Worm (Caenorhabditis elegans) whole organism, L3 larva: Measurements from ENCODE around the gene F41B5.12.

Experiments used
- ZK546.5 ChIP-seq: sonication (generic microtip); optimal IDR thresholded peaks from 2 replicates; lab custom pipeline; 2017; ENCODE audit warnings: missing biosample characterization, missing genetic modification characterization
- aly-2 ChIP-seq: fragments of 150-350 bp; optimal IDR thresholded peaks from 2 replicates; lab custom pipeline; 2014; ENCODE audit warnings: missing biosample characterization, missing genetic modification characterization
- ama-1 ChIP-seq: fragments of 150-350 bp; optimal IDR thresholded peaks from 2 replicates; lab custom pipeline; 2018
- ceh-16 ChIP-seq: sonication (generic microtip); optimal IDR thresholded peaks from 2 replicates; lab custom pipeline; 2017; ENCODE audit warnings: missing biosample characterization, missing genetic modification characterization
- ceh-28 ChIP-seq: fragments of 150-350 bp; optimal IDR thresholded peaks from 2 replicates; lab custom pipeline; 2014; ENCODE audit warnings: missing biosample characterization, missing genetic modification reagents, missing genetic modification characterization
- ceh-82 ChIP-seq: fragments of 150-350 bp; optimal IDR thresholded peaks from 2 replicates; lab custom pipeline; 2014; ENCODE audit warnings: missing biosample characterization, missing genetic modification characterization
- egl-27 ChIP-seq: sonication (generic microtip); optimal IDR thresholded peaks from 4 replicates; lab custom pipeline; 2017; ENCODE audit warnings: missing biosample characterization, missing genetic modification reagents, missing genetic modification characterization
- elt-1 ChIP-seq: fragments of 150-350 bp; optimal IDR thresholded peaks from 2 replicates; lab custom pipeline; 2014; ENCODE audit warnings: missing biosample characterization, missing genetic modification characterization
- elt-2 ChIP-seq: sonication (generic microtip); optimal IDR thresholded peaks from 2 replicates; lab custom pipeline; 2016; ENCODE audit warnings: missing genetic modification reagents, mild to moderate bottlenecking, missing genetic modification characterization, missing compliant biosample characterization
- eor-1 ChIP-seq, 2 experiments: fragments of 150-350 bp; optimal IDR thresholded peaks; 2 replicates each; lab custom pipeline; 2014 to 2018; ENCODE audit warnings: missing biosample characterization in 2 of 2, missing genetic modification characterization in 2 of 2
- fkh-10 ChIP-seq: sonication (generic microtip); optimal IDR thresholded peaks from 2 replicates; lab custom pipeline; 2017; ENCODE audit warnings: missing biosample characterization, missing genetic modification reagents, missing genetic modification characterization
- fkh-2 ChIP-seq: fragments of 150-350 bp; optimal IDR thresholded peaks from 2 replicates; lab custom pipeline; 2014; ENCODE audit warnings: missing biosample characterization, missing genetic modification reagents, missing genetic modification characterization
- fos-1 ChIP-seq: fragments of 150-350 bp; optimal IDR thresholded peaks from 2 replicates; lab custom pipeline; 2014; ENCODE audit warnings: missing biosample characterization, missing genetic modification characterization
- hmg-11 ChIP-seq: sonication (generic microtip); optimal IDR thresholded peaks from 2 replicates; lab custom pipeline; 2016; ENCODE audit warnings: missing genetic modification characterization, missing compliant biosample characterization
- jun-1 ChIP-seq: fragments of 150-350 bp; optimal IDR thresholded peaks from 2 replicates; lab custom pipeline; 2014; ENCODE audit warnings: missing biosample characterization, missing genetic modification reagents, missing genetic modification characterization
- lin-15B ChIP-seq: fragments of 150-350 bp; optimal IDR thresholded peaks from 2 replicates; lab custom pipeline; 2014; ENCODE audit warnings: missing biosample characterization, missing genetic modification characterization
- lin-39 ChIP-seq: fragments of 150-350 bp; optimal IDR thresholded peaks from 2 replicates; lab custom pipeline; 2018; ENCODE audit warnings: missing biosample characterization, missing genetic modification reagents, missing genetic modification characterization
- lsy-12 ChIP-seq: sonication (generic microtip); optimal IDR thresholded peaks from 2 replicates; lab custom pipeline; 2016; ENCODE audit warnings: mild to moderate bottlenecking, missing genetic modification characterization, missing compliant biosample characterization
- mdl-1 ChIP-seq: fragments of 150-350 bp; optimal IDR thresholded peaks from 2 replicates; lab custom pipeline; 2014; ENCODE audit warnings: missing biosample characterization, missing genetic modification characterization
- nfya-1 ChIP-seq: sonication (generic microtip); optimal IDR thresholded peaks from 2 replicates; lab custom pipeline; 2017; ENCODE audit warnings: missing genetic modification characterization, mild to moderate bottlenecking, missing compliant biosample characterization, antibody characterized with exemption, moderate library complexity; ENCODE audit not compliant: insufficient read depth
- nhr-11 ChIP-seq: fragments of 150-350 bp; optimal IDR thresholded peaks from 2 replicates; lab custom pipeline; 2014; ENCODE audit warnings: missing biosample characterization, missing genetic modification characterization
- nhr-23 ChIP-seq: fragments of 150-350 bp; optimal IDR thresholded peaks from 2 replicates; lab custom pipeline; 2014; ENCODE audit warnings: missing biosample characterization, missing genetic modification reagents, missing genetic modification characterization
- nhr-237 ChIP-seq: fragments of 150-350 bp; optimal IDR thresholded peaks from 2 replicates; lab custom pipeline; 2014; ENCODE audit warnings: missing biosample characterization, missing genetic modification characterization
- nhr-25 ChIP-seq: sonication (generic microtip); optimal IDR thresholded peaks from 2 replicates; lab custom pipeline; 2017; ENCODE audit warnings: missing biosample characterization, missing genetic modification characterization
- nhr-28 ChIP-seq: fragments of 150-350 bp; optimal IDR thresholded peaks from 2 replicates; lab custom pipeline; 2014; ENCODE audit warnings: missing biosample characterization, missing genetic modification characterization
- pha-4 ChIP-seq: fragments of 150-350 bp; optimal IDR thresholded peaks from 2 replicates; lab custom pipeline; 2014; ENCODE audit warnings: missing biosample characterization, missing genetic modification reagents, missing genetic modification characterization
- pqm-1 ChIP-seq: fragments of 150-350 bp; optimal IDR thresholded peaks from 2 replicates; lab custom pipeline; 2017; ENCODE audit warnings: missing biosample characterization, missing genetic modification characterization, inconsistent platforms
- sea-2 ChIP-seq: fragments of 150-350 bp; sonication (generic microtip); optimal IDR thresholded peaks from 4 replicates; lab custom pipeline; 2014; ENCODE audit warnings: missing biosample characterization, missing genetic modification reagents, missing genetic modification characterization
- skn-1 ChIP-seq: fragments of 150-350 bp; optimal IDR thresholded peaks from 2 replicates; lab custom pipeline; 2014; ENCODE audit warnings: missing biosample characterization, missing genetic modification characterization
- snpc-4 ChIP-seq: fragments of 150-350 bp; optimal IDR thresholded peaks from 2 replicates; lab custom pipeline; 2014; ENCODE audit warnings: missing biosample characterization, missing genetic modification characterization
- tbx-2 ChIP-seq: sonication (generic microtip); optimal IDR thresholded peaks from 2 replicates; lab custom pipeline; 2016; ENCODE audit warnings: mild to moderate bottlenecking, missing genetic modification characterization, missing compliant biosample characterization
- unc-39 ChIP-seq: sonication (generic microtip); optimal IDR thresholded peaks from 4 replicates; lab custom pipeline; 2017; ENCODE audit warnings: missing biosample characterization, missing genetic modification characterization
- unc-62 ChIP-seq: fragments of 150-350 bp; sonication (generic microtip); optimal IDR thresholded peaks from 4 replicates; lab custom pipeline; 2014; ENCODE audit warnings: missing biosample characterization, missing genetic modification reagents, missing genetic modification characterization
- zag-1 ChIP-seq: fragments of 150-350 bp; optimal IDR thresholded peaks from 2 replicates; lab custom pipeline; 2014; ENCODE audit warnings: missing biosample characterization, missing genetic modification characterization
- ztf-11 ChIP-seq: fragments of 150-350 bp; optimal IDR thresholded peaks from 2 replicates; lab custom pipeline; 2014; ENCODE audit warnings: missing biosample characterization, missing genetic modification characterization
- ztf-4 ChIP-seq: fragments of 150-350 bp; optimal IDR thresholded peaks from 2 replicates; lab custom pipeline; 2014; ENCODE audit warnings: missing biosample characterization, missing genetic modification characterization

F41B5.12 gene

ce11 chrV:2278543-2278942 lies 17.8 kb downstream of the F41B5.12 start, which contains the start of gene fbxa-137:
fbxa-137 (plus strand) TSS chrV:2278816.
- no peak for TF ChIP-seq sea-2 (GFP tag; lab: Kevin White, UChicago)
- TF ChIP-seq egl-27 (tag; lab: Kevin White, UChicago): no peak
- TF ChIP-seq fkh-2 (tag; lab: Kevin White, UChicago): no peak
- no peak for TF ChIP-seq tbx-2 (tag; lab: Kevin White, UChicago)
- no peak for TF ChIP-seq ZK546.5 (tag; lab: Kevin White, UChicago)
- no peak for TF ChIP-seq ztf-11 (tag; lab: Kevin White, UChicago)
- TF ChIP-seq mdl-1 (tag; lab: Kevin White, UChicago): no peak
- TF ChIP-seq ceh-82 (tag; lab: Kevin White, UChicago): no peak
- TF ChIP-seq zag-1 (tag; lab: Kevin White, UChicago): no peak
- TF ChIP-seq ztf-4 (tag; lab: Kevin White, UChicago): no peak
- TF ChIP-seq, all 47 proteins: peak for 0

ce11 chrV:2281499-2281898 lies 20.7 kb downstream of the F41B5.12 start, which contains the start of gene nhr-228:
nhr-228 (plus strand) TSS chrV:2281759.
- TF ChIP-seq aly-2 (tag; lab: Kevin White, UChicago) (no peak), nhr-28 (no peak), sea-2 (GFP tag; lab: Kevin White, UChicago) (no peak), elt-1 (no peak), ama-1 (no peak), nhr-25 (tag; lab: Kevin White, UChicago) (peak; percentile 38), jun-1 (tag; lab: Kevin White, UChicago) (peak; percentile 22), nfya-1 (tag; lab: Kevin White, UChicago) (peak; percentile 54), skn-1 (tag; lab: Kevin White, UChicago) (peak; percentile 84), unc-62 (GFP tag; lab: Kevin White, UChicago) (no peak), nhr-11 (no peak), eor-1 (tag; optimal IDR thresholded peaks at IDR 0.05; lab: Kevin White, UChicago) (no peak), ZK546.5 (tag; lab: Kevin White, UChicago) (no peak), pha-4 (peak; percentile 91), ceh-28 (no peak), egl-27 (tag; lab: Kevin White, UChicago) (no peak), pqm-1 (tag; lab: Kevin White, UChicago) (no peak), hmg-11 (tag; lab: Kevin White, UChicago) (peak; percentile 66), elt-2 (tag; lab: Kevin White, UChicago) (peak; percentile 29), mdl-1 (tag; lab: Kevin White, UChicago) (no peak), fos-1 (tag; lab: Kevin White, UChicago) (no peak), snpc-4 (tag; lab: Kevin White, UChicago) (peak; percentile 17), lsy-12 (no peak), lin-15B (tag; lab: Kevin White, UChicago) (peak; percentile 49), lin-39 (tag; lab: Kevin White, UChicago) (no peak), nhr-23 (tag; lab: Kevin White, UChicago) (peak; percentile 46), fkh-10 (no peak)

ce11 chrV:2285107-2285506 lies 24.3 kb downstream of the F41B5.12 start, which contains the start of gene nhr-227:
nhr-227 (plus strand) TSS chrV:2285432.
- TF ChIP-seq lin-39 (tag; lab: Kevin White, UChicago): no peak
- TF ChIP-seq pha-4: peak; percentile 15
- TF ChIP-seq, all 47 proteins: peak for 1

ce11 chrV:2290329-2290728 lies 29.6 kb downstream of the F41B5.12 start, which contains the start of gene nhr-225:
nhr-225 (minus strand) TSS chrV:2290474.
- TF ChIP-seq fos-1 (tag; lab: Kevin White, UChicago): no peak
- no peak for TF ChIP-seq egl-27 (tag; lab: Kevin White, UChicago)
- no peak for TF ChIP-seq lsy-12
- no peak for TF ChIP-seq ZK546.5 (tag; lab: Kevin White, UChicago)
- no peak for TF ChIP-seq ceh-16 (tag; lab: Kevin White, UChicago)
- no peak for TF ChIP-seq sea-2 (GFP tag; lab: Kevin White, UChicago)
- no peak for TF ChIP-seq unc-39 (tag; lab: Kevin White, UChicago)
- TF ChIP-seq pha-4: peak; percentile 76
- TF ChIP-seq jun-1 (tag; lab: Kevin White, UChicago): no peak

- TF ChIP-seq nhr-237 (tag; lab: Kevin White, UChicago): no peak
- TF ChIP-seq elt-2 (tag; lab: Kevin White, UChicago): peak; percentile 37
Measured at ce11 chrV:2292240-2292639, 31.5 kb downstream of the F41B5.12 start, which contains the start of gene nhr-115. nhr-115 (plus strand) TSS chrV:2292540.
